Fruit fly (Drosophila melanogaster): ENCODE results near the gene meso18E.

DNA sequence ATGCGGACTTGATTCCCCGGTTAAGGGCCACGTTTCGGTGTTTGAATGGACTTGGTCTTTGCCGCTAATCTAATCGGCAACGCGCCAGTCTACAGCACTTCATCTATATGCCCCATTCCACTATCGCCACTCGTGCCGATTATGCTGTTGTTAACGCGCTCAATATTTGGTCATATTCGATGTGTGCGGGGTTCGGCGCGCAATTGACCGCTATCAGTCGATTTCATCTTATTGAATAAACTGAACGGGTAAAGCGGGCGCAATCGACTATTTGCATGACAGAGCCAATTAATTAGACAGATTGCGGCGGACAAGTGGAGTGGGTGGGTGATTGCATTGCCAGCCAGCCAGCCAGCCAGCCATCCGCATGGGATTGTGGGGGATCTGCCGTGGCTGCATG lies 39.5 kb upstream of the meso18E start:
- TF ChIP-seq CG5204 (GFP tag; optimal IDR thresholded peaks at IDR 0.05) (no peak), CG14711 (tag; optimal IDR thresholded peaks at IDR 0.05) (no peak), toe (GFP tag; optimal IDR thresholded peaks at IDR 0.05) (no peak), CG33017 (tag; optimal IDR thresholded peaks at IDR 0.05) (no peak)

Measured in whole organism, adult.